Worm (Caenorhabditis elegans) whole organism, midembryonic: ENCODE data around the gene C11E4.6.

Source experiments
- T22C8.4 ChIP-seq: fragments of 200-800 bp; sonication (Bioruptor generic); IDR thresholded peaks from 2 replicates; pipeline ENCODE4 v1.3.6; 2022; ENCODE audit warnings: missing genetic modification characterization, missing compliant biosample characterization
- cog-1 ChIP-seq: sonication (generic microtip); optimal IDR thresholded peaks from 2 replicates; lab custom pipeline; 2016; ENCODE audit warnings: missing genetic modification characterization, missing compliant biosample characterization
- flt-1 ChIP-seq: fragments of 200-800 bp; sonication (Bioruptor generic); IDR thresholded peaks from 2 replicates; pipeline ENCODE4 v1.3.6; 2022; ENCODE audit warnings: missing genetic modification characterization, missing compliant biosample characterization
- klf-2 ChIP-seq: fragments of 200-800 bp; sonication (Bioruptor generic); conservative IDR thresholded peaks from 2 replicates; pipeline ENCODE4 v1.3.6; 2022; ENCODE audit warnings: missing genetic modification reagents, missing genetic modification characterization, missing compliant biosample characterization
- med-1 ChIP-seq: sonication (generic microtip); optimal IDR thresholded peaks from 2 replicates; lab custom pipeline; 2017; ENCODE audit warnings: missing genetic modification characterization, mild to moderate bottlenecking, missing compliant biosample characterization, antibody characterized with exemption, missing genetic modification reagents; ENCODE audit not compliant: insufficient read depth
- ref-1 ChIP-seq: fragments of 200-800 bp; sonication (Bioruptor generic); conservative IDR thresholded peaks from 2 replicates; pipeline ENCODE4 v1.3.6; 2022; ENCODE audit warnings: missing genetic modification reagents, missing genetic modification characterization, missing compliant biosample characterization
- tab-1 ChIP-seq: fragments of 200-800 bp; sonication (Bioruptor generic); IDR thresholded peaks from 2 replicates; pipeline ENCODE4 v1.3.6; 2022; ENCODE audit warnings: missing genetic modification characterization, missing compliant biosample characterization
- ztf-23 ChIP-seq: fragments of 200-800 bp; sonication (Bioruptor generic); IDR thresholded peaks from 2 replicates; pipeline ENCODE4 v1.3.6; 2022; ENCODE audit warnings: missing genetic modification reagents, missing genetic modification characterization, missing compliant biosample characterization
- ztf-29 ChIP-seq: fragments of 200-800 bp; sonication (Bioruptor generic); IDR thresholded peaks from 2 replicates; pipeline ENCODE4 v1.3.6; 2022; ENCODE audit warnings: missing genetic modification reagents, missing genetic modification characterization, missing compliant biosample characterization

C11E4.6 gene

ce11 chrX:9642775-9643461 lies 32.6 kb downstream of the C11E4.6 start:
- no peak for TF ChIP-seq ref-1 (GFP tag; lab: Robert Waterston, UW)
- no peak for TF ChIP-seq klf-2 (GFP tag; lab: Robert Waterston, UW)
- TF ChIP-seq flt-1: no peak
- TF ChIP-seq ztf-29 (GFP tag; lab: Robert Waterston, UW): no peak
- TF ChIP-seq med-1 (GFP tag; lab: Kevin White, UChicago): no peak
- no peak for TF ChIP-seq T22C8.4 (GFP tag; lab: Robert Waterston, UW)
- no peak for TF ChIP-seq tab-1
- TF ChIP-seq cog-1 (tag; lab: Kevin White, UChicago): no peak

DNA sequence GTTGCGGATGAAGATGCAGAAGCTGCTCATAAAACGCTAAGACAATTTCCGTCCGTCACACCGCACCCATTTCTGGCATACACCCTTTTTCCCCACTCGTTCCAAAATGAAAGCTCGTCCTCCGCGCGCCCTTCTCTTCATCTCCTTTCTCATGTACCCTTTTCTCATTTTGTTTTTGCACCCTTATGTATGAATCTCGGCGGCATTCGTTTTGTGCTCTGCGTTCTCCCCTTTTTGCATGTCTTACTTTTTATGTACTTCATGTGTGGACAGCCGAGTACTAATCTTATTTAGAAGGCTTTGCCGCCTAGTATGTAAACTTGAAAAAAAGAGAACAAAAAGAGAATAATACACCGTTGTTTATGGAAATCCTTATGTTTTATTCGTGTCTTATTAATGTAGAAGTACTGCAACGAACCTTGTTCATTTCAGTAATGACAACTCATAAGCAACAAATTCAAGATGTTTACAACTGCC lies 37.8 kb downstream of the C11E4.6 start, which contains the start of gene F34H10.4:
F34H10.4 (plus strand) TSS at position 427 of the 477 bp plus-strand sequence.
- TF ChIP-seq cog-1 (tag; lab: Kevin White, UChicago) (no peak), tab-1 (no peak), ref-1 (GFP tag; lab: Robert Waterston, UW) (no peak), ztf-23 (GFP tag; lab: Robert Waterston, UW) (no peak), flt-1 (no peak), ztf-29 (GFP tag; lab: Robert Waterston, UW) (no peak), klf-2 (GFP tag; lab: Robert Waterston, UW) (no peak), T22C8.4 (GFP tag; lab: Robert Waterston, UW) (no peak), med-1 (GFP tag; lab: Kevin White, UChicago) (no peak)

- no peak for TF ChIP-seq cog-1 (tag; lab: Kevin White, UChicago)
- no peak for TF ChIP-seq T22C8.4 (GFP tag; lab: Robert Waterston, UW)
- no peak for TF ChIP-seq flt-1
- TF ChIP-seq ztf-29 (GFP tag; lab: Robert Waterston, UW): no peak
- no peak for TF ChIP-seq ref-1 (GFP tag; lab: Robert Waterston, UW)
- no peak for TF ChIP-seq tab-1
- no peak for TF ChIP-seq med-1 (GFP tag; lab: Kevin White, UChicago)
- no peak for TF ChIP-seq ztf-23 (GFP tag; lab: Robert Waterston, UW)
- no peak for TF ChIP-seq klf-2 (GFP tag; lab: Robert Waterston, UW)
Measured at ce11 chrX:9653016-9653415, 42.7 kb downstream of the C11E4.6 start, which contains the start of gene aex-2. aex-2 (minus strand) TSS chrX:9653116.

DNA sequence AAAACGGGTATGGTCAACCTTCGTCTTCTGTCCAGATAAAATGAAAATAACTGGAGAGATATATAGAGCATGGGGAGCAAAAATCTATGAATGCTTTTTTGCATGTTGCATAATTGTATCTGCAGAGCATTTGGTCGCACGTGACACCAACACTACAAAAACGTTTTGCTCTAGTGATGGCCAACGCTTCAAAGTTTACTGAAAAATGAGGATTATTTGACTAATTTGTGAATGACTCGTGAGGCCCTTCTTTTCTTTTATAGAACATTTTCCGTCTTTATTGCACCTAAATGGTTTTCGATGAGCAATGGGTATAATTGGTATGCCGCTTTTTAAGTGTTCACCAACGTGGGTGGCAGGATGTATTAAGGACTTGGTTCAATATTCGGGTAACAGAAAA lies 43.1 kb downstream of the C11E4.6 start:
- TF ChIP-seq T22C8.4 (GFP tag; lab: Robert Waterston, UW): no peak
- no peak for TF ChIP-seq med-1 (GFP tag; lab: Kevin White, UChicago)
- no peak for TF ChIP-seq ztf-23 (GFP tag; lab: Robert Waterston, UW)
- TF ChIP-seq flt-1: no peak
- TF ChIP-seq ztf-29 (GFP tag; lab: Robert Waterston, UW): no peak
- no peak for TF ChIP-seq klf-2 (GFP tag; lab: Robert Waterston, UW)
- no peak for TF ChIP-seq tab-1
- no peak for TF ChIP-seq cog-1 (tag; lab: Kevin White, UChicago)
- no peak for TF ChIP-seq ref-1 (GFP tag; lab: Robert Waterston, UW)

- TF ChIP-seq cog-1 (tag; lab: Kevin White, UChicago) (no peak), flt-1 (no peak), med-1 (GFP tag; lab: Kevin White, UChicago) (no peak), ztf-23 (GFP tag; lab: Robert Waterston, UW) (no peak), ztf-29 (GFP tag; lab: Robert Waterston, UW) (no peak), tab-1 (no peak), klf-2 (GFP tag; lab: Robert Waterston, UW) (no peak), ref-1 (GFP tag; lab: Robert Waterston, UW) (no peak), T22C8.4 (GFP tag; lab: Robert Waterston, UW) (no peak)
Measured at ce11 chrX:9654232-9654631, 43.9 kb downstream of the C11E4.6 start.

DNA sequence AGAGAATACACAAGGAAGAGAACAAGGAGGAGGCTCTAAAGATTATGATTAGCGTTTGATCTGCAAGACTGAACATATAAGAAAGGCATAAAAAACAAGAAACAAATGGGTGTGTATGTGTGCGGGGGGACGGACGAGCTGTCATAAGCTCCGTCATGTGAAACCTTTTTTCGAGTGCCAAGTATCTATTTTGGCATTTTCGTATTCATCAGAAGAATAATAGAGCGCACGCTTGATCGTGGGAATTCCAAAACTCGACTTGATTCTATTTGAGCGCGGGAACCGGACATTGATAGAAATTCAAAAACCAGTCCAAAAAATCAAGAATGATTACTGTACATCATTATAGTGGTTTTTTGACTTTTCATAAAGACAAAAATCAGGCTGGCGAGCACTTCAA lies 46.4 kb downstream of the C11E4.6 start:
- TF ChIP-seq ref-1 (GFP tag; lab: Robert Waterston, UW): no peak
- no peak for TF ChIP-seq klf-2 (GFP tag; lab: Robert Waterston, UW)
- no peak for TF ChIP-seq flt-1
- TF ChIP-seq tab-1: no peak
- TF ChIP-seq med-1 (GFP tag; lab: Kevin White, UChicago): no peak
- no peak for TF ChIP-seq ztf-29 (GFP tag; lab: Robert Waterston, UW)
- no peak for TF ChIP-seq T22C8.4 (GFP tag; lab: Robert Waterston, UW)
- no peak for TF ChIP-seq cog-1 (tag; lab: Kevin White, UChicago)
- TF ChIP-seq ztf-23 (GFP tag; lab: Robert Waterston, UW): no peak

DNA sequence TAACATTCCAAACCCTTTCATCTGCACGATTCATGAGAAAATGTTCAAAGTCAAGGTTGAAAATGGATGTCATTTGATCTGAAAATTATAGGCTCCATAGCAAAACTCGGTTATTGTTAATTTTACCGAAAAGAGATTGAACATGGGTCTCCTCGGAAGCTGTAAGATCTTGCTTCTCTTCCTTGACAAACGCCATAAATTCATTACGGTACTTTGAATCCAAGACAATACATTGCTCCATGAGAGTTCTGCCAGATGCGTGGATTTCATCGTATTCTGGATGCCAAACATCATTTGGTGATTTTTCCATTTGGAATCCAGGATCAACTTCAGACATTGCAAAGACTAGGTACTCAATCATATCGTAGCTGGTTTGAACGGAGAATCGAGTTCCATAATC lies 55.6 kb downstream of the C11E4.6 start:
- TF ChIP-seq ztf-23 (GFP tag; lab: Robert Waterston, UW) (no peak), klf-2 (GFP tag; lab: Robert Waterston, UW) (no peak), ztf-29 (GFP tag; lab: Robert Waterston, UW) (no peak), tab-1 (no peak), cog-1 (tag; lab: Kevin White, UChicago) (no peak), T22C8.4 (GFP tag; lab: Robert Waterston, UW) (no peak), flt-1 (no peak), med-1 (GFP tag; lab: Kevin White, UChicago) (no peak)
